Worm (Caenorhabditis elegans): ENCODE data around the gene srsx-12.
A peak's percentile ranks its signal among the peaks of the same experiment; 100 is the strongest.

srsx-12 gene

ce11 chrV:4964020-4964635 lies 16.6 kb downstream of the srsx-12 start:
- TF ChIP-seq efl-1 (optimal IDR thresholded peaks at IDR 0.05) (no peak), efl-1 (GFP tag; optimal IDR thresholded peaks at IDR 0.05 in 1 of 2) (peak in 1 of 2 experiments; percentile 20), sox-4 (tag; optimal IDR thresholded peaks at IDR 0.05) (no peak), lin-14 (GFP tag; optimal IDR thresholded peaks at IDR 0.05) (peak; percentile 21), nhr-71 (tag; optimal IDR thresholded peaks at IDR 0.05) (peak; percentile 22), dsc-1 (tag; optimal IDR thresholded peaks at IDR 0.05) (peak; percentile 27), mep-1 (tag; optimal IDR thresholded peaks at IDR 0.05) (no peak)

ce11 chrV:4963606-4964005 lies 17.2 kb downstream of the srsx-12 start:
- TF ChIP-seq swsn-7 (tag; optimal IDR thresholded peaks at IDR 0.05) (no peak), rnt-1 (tag; optimal IDR thresholded peaks at IDR 0.05) (no peak), pqm-1 (tag; optimal IDR thresholded peaks at IDR 0.05) (no peak), ceh-63 (GFP tag; optimal IDR thresholded peaks at IDR 0.05) (no peak), aly-2 (tag; optimal IDR thresholded peaks at IDR 0.05) (no peak), nhr-28 (tag; optimal IDR thresholded peaks at IDR 0.05) (no peak), elt-2 (tag; optimal IDR thresholded peaks at IDR 0.05) (no peak), ztf-11 (tag; optimal IDR thresholded peaks at IDR 0.05) (no peak)

ce11 chrV:4962968-4963367 lies 17.8 kb downstream of the srsx-12 start, which contains the start of gene tam-1:
tam-1 (minus strand) TSS chrV:4963102.
- peak; percentile 61 for TF ChIP-seq lin-14 (GFP tag; optimal IDR thresholded peaks at IDR 0.05)
- TF ChIP-seq ceh-8 (GFP tag; optimal IDR thresholded peaks at IDR 0.05), result no peak
- peak; percentile 8 for TF ChIP-seq nhr-85 (tag)
- TF ChIP-seq hlh-17 (GFP tag; optimal IDR thresholded peaks at IDR 0.05; ENCODE audit: borderline replicate concordance), result no peak
- TF ChIP-seq skn-1 (tag; optimal IDR thresholded peaks at IDR 0.05), result peak; percentile 10
- no peak for TF ChIP-seq unc-130 (tag; optimal IDR thresholded peaks at IDR 0.05)

- TF ChIP-seq tbx-2 (tag; optimal IDR thresholded peaks at IDR 0.05) (no peak), C34B4.2 (tag; optimal IDR thresholded peaks at IDR 0.05) (no peak), aly-2 (tag; optimal IDR thresholded peaks at IDR 0.05) (no peak), ceh-8 (GFP tag; optimal IDR thresholded peaks at IDR 0.05) (no peak), swsn-7 (tag; optimal IDR thresholded peaks at IDR 0.05) (no peak), ceh-82 (tag; optimal IDR thresholded peaks at IDR 0.05) (no peak), unc-130 (tag; optimal IDR thresholded peaks at IDR 0.05) (no peak), nhr-90 (tag; optimal IDR thresholded peaks at IDR 0.05; ENCODE audit: poor library complexity) (no peak), egl-13 (tag; optimal IDR thresholded peaks at IDR 0.05) (no peak), aha-1 (tag; optimal IDR thresholded peaks at IDR 0.05) (no peak), nhr-71 (tag; optimal IDR thresholded peaks at IDR 0.05) (no peak), unc-86 (tag; optimal IDR thresholded peaks at IDR 0.05) (no peak), hlh-4 (tag; optimal IDR thresholded peaks at IDR 0.05) (no peak), dpl-1 (GFP tag; optimal IDR thresholded peaks at IDR 0.05) (no peak), ets-5 (GFP tag; IDR thresholded peaks at IDR 0.05) (no peak), mdl-1 (tag; optimal IDR thresholded peaks at IDR 0.05) (no peak)
These were observed 20.1 kb downstream of the srsx-12 start for ce11 chrV:4960686-4961085.

- TF ChIP-seq alr-1 (tag; optimal IDR thresholded peaks at IDR 0.05; ENCODE audit: borderline replicate concordance), result no peak
- TF ChIP-seq lin-13 (GFP tag; optimal IDR thresholded peaks at IDR 0.05), result no peak
- no peak for TF ChIP-seq unc-98 (GFP tag; IDR thresholded peaks at IDR 0.05)
- TF ChIP-seq ztf-11 (tag; optimal IDR thresholded peaks at IDR 0.05), result no peak
These were observed 23.2 kb downstream of the srsx-12 start for ce11 chrV:4957619-4958018.

All from whole organism, L1 larva.